Worm (Caenorhabditis elegans): Measurements from ENCODE around the gene srlf-29.
"Not testable (repeated sequence)": the region's sequence is repeated elsewhere in the genome, so short reads cannot be mapped to it uniquely, and the experiment has no call there.

- not testable (repeated sequence) for TF ChIP-seq nhr-25 (tag; optimal IDR thresholded peaks at IDR 0.05; ENCODE audit: borderline replicate concordance, insufficient read depth); zip-11 (GFP tag; IDR thresholded peaks at IDR 0.05); fos-1 (tag; optimal IDR thresholded peaks at IDR 0.05); aly-2 (tag; optimal IDR thresholded peaks at IDR 0.05); ZK546.5 (tag; optimal IDR thresholded peaks at IDR 0.05); tra-1 (GFP tag; IDR thresholded peaks at IDR 0.05); unc-62 (GFP tag; optimal IDR thresholded peaks at IDR 0.05 in 1 of 2); unc-62 (tag; optimal IDR thresholded peaks at IDR 0.05); nhr-237 (tag; optimal IDR thresholded peaks at IDR 0.05)
These were observed 29.7 kb upstream of the srlf-29 start, which contains the start of gene srg-20 for ce11 chrII:1636392-1636791.
